Fruit fly (Drosophila melanogaster) whole organism, wandering third instar larva: ENCODE measurements around the gene CG9609.

ENCODE experiments used
- CG9705 ChIP-seq: fragments of 200-800 bp; sonication (Bioruptor generic); optimal IDR thresholded peaks from 2 replicates; lab custom pipeline; 2018; ENCODE audit warnings: missing biosample characterization, mild to moderate bottlenecking, missing genetic modification characterization
- Dfd ChIP-seq: fragments of >200 bp; optimal IDR thresholded peaks from 2 replicates; lab custom pipeline; 2017; ENCODE audit warnings: missing biosample characterization, missing genetic modification characterization
- Dif ChIP-seq: fragments of 200-275, 200-300 bp; sonication (Bioruptor generic); optimal IDR thresholded peaks from 2 replicates; lab custom pipeline; 2018; ENCODE audit warnings: missing biosample characterization, missing genetic modification characterization; ENCODE audit not compliant: partially characterized antibody
- Mio ChIP-seq: sonication (Bioruptor generic); optimal IDR thresholded peaks from 2 replicates; lab custom pipeline; 2016; ENCODE audit warnings: missing biosample characterization, missing genetic modification characterization
- OdsH ChIP-seq: fragments of 200-800 bp; sonication (Bioruptor generic); optimal IDR thresholded peaks from 2 replicates; lab custom pipeline; 2016; ENCODE audit warnings: missing biosample characterization, mild to moderate bottlenecking, missing genetic modification characterization
- brk ChIP-seq: fragments of 200-800 bp; sonication (Bioruptor generic); optimal IDR thresholded peaks from 2 replicates; lab custom pipeline; 2016; ENCODE audit warnings: missing biosample characterization, mild to moderate bottlenecking, missing genetic modification characterization
- fru ChIP-seq: fragments of 200-800 bp; sonication (Bioruptor generic); optimal IDR thresholded peaks from 3 replicates; lab custom pipeline; 2016; ENCODE audit warnings: missing biosample characterization, mild to moderate bottlenecking, missing genetic modification characterization
- lola ChIP-seq: fragments of >200 bp; optimal IDR thresholded peaks from 2 replicates; lab custom pipeline; 2017; ENCODE audit warnings: missing biosample characterization, missing genetic modification characterization
- rgr ChIP-seq: fragments of 200-800 bp; sonication (Bioruptor generic); optimal IDR thresholded peaks from 3 replicates; lab custom pipeline; 2016; ENCODE audit warnings: missing biosample characterization, mild to moderate bottlenecking, missing genetic modification characterization
- tai ChIP-seq: sonication (Bioruptor generic); optimal IDR thresholded peaks from 2 replicates; lab custom pipeline; 2016; ENCODE audit warnings: missing biosample characterization, missing genetic modification characterization

DNA sequence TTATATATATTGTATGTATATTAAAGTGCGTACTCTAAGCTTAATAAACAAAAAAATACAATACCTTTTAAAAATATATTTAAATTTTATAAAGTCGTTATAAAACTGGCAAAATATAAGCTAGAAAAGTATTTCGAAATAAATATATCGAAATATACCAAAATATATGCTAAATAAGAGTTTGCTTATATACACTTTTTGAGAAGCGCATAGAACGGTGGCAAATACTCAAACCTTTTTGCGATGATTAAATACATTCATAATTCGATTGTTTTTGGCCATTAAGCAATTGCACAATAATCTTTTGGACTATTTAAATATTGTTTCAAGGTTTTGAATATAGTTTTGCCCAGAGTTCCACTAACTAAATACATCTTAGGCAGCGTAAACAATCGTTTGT is 22.3 kb upstream of the CG9609 start:
- TF ChIP-seq lola (GFP tag; lab: Kevin White, UChicago) (no peak), fru (GFP tag; lab: Kevin White, UChicago) (no peak), OdsH (no peak), Dif (GFP tag; lab: Kevin White, UChicago) (no peak), rgr (GFP tag; lab: Kevin White, UChicago) (no peak), CG9705 (GFP tag; lab: Kevin White, UChicago) (no peak), Mio (GFP tag; lab: Kevin White, UChicago) (no peak), brk (GFP tag; lab: Kevin White, UChicago) (no peak), tai (GFP tag; lab: Kevin White, UChicago) (no peak), Dfd (GFP tag; lab: Kevin White, UChicago) (no peak)
